Fruit fly (Drosophila melanogaster) whole organism, pupa: ENCODE data around the gene Capr.

Experiments
- CG10348 ChIP-seq: fragments of 200-800 bp; sonication (Bioruptor generic); IDR thresholded peaks from 2 replicates; pipeline ENCODE4 v1.3.6; 2022; ENCODE audit warnings: missing biosample characterization, missing genetic modification characterization
- CG12605 ChIP-seq: fragments of 200-800 bp; sonication (Bioruptor generic); IDR thresholded peaks from 2 replicates; pipeline ENCODE4 v1.3.6; 2022; ENCODE audit warnings: missing biosample characterization, missing genetic modification characterization
- CG13204 ChIP-seq: fragments of 200-800 bp; sonication (Bioruptor generic); optimal IDR thresholded peaks from 2 replicates; lab custom pipeline; 2018; ENCODE audit warnings: missing biosample characterization, mild to moderate bottlenecking, missing genetic modification characterization, moderate library complexity
- CG14655 ChIP-seq: fragments of 200-800 bp; sonication (Bioruptor generic); optimal IDR thresholded peaks from 3 replicates; lab custom pipeline; 2017; ENCODE audit warnings: mild to moderate bottlenecking, missing biosample characterization, missing genetic modification reagents, missing genetic modification characterization
- CG15710 ChIP-seq: fragments of 200-800 bp; sonication (Bioruptor generic); optimal IDR thresholded peaks from 2 replicates; lab custom pipeline; 2018; ENCODE audit warnings: missing biosample characterization, mild to moderate bottlenecking, missing genetic modification characterization, moderate library complexity
- CG17806 ChIP-seq: fragments of 200-800 bp; sonication (Bioruptor generic); optimal IDR thresholded peaks from 2 replicates; lab custom pipeline; 2018; ENCODE audit warnings: missing biosample characterization, mild to moderate bottlenecking, missing genetic modification characterization, moderate library complexity
- CG32121 ChIP-seq: fragments of 200-800 bp; sonication (Bioruptor generic); IDR thresholded peaks from 2 replicates; pipeline ENCODE4 v1.3.6; 2022; ENCODE audit warnings: missing biosample characterization, missing genetic modification characterization
- CG34367 ChIP-seq: fragments of 200-800 bp; sonication (Bioruptor generic); optimal IDR thresholded peaks from 2 replicates; lab custom pipeline; 2018; ENCODE audit warnings: missing biosample characterization, mild to moderate bottlenecking, missing genetic modification characterization
- CG4496 ChIP-seq: fragments of 200-800 bp; sonication (Bioruptor generic); IDR thresholded peaks from 3 replicates; pipeline ENCODE4 v1.3.6; 2022; ENCODE audit warnings: missing biosample characterization, missing genetic modification characterization
- CG8159 ChIP-seq: fragments of 200-800 bp; sonication (Bioruptor generic); optimal IDR thresholded peaks from 3 replicates; lab custom pipeline; 2018; ENCODE audit warnings: missing biosample characterization, mild to moderate bottlenecking, missing genetic modification characterization, moderate library complexity
- CG8301 ChIP-seq: fragments of 200-800 bp; sonication (Bioruptor generic); optimal IDR thresholded peaks from 2 replicates; lab custom pipeline; 2018; ENCODE audit warnings: missing biosample characterization, mild to moderate bottlenecking, missing genetic modification characterization
- CG9948 ChIP-seq: fragments of 200-800 bp; sonication (Bioruptor generic); optimal IDR thresholded peaks from 2 replicates; lab custom pipeline; 2018; ENCODE audit warnings: missing biosample characterization, mild to moderate bottlenecking, missing genetic modification characterization, moderate library complexity
- D1 ChIP-seq: fragments of 200-800 bp; sonication (Bioruptor generic); optimal IDR thresholded peaks from 2 replicates; lab custom pipeline; 2018; ENCODE audit warnings: missing biosample characterization, mild to moderate bottlenecking, missing genetic modification characterization, moderate library complexity
- EcR ChIP-seq: fragments of 200-800 bp; sonication (Bioruptor generic); optimal IDR thresholded peaks from 3 replicates; lab custom pipeline; 2019; ENCODE audit warnings: missing biosample characterization, missing genetic modification characterization, mild to moderate bottlenecking, moderate library complexity, missing genetic modification reagents
- Ets98B ChIP-seq: fragments of 200-800 bp; sonication (Bioruptor generic); IDR thresholded peaks from 2 replicates; pipeline ENCODE4 v1.3.6; 2022; ENCODE audit warnings: missing biosample characterization, missing genetic modification characterization
- Pif1A ChIP-seq: fragments of 200-800 bp; sonication (Bioruptor generic); optimal IDR thresholded peaks from 3 replicates; lab custom pipeline; 2016; ENCODE audit warnings: missing biosample characterization, missing genetic modification characterization
- Pif1B ChIP-seq: fragments of 200-800 bp; sonication (Bioruptor generic); optimal IDR thresholded peaks from 3 replicates; lab custom pipeline; 2016; ENCODE audit warnings: missing biosample characterization, missing genetic modification characterization
- Snoo ChIP-seq: fragments of 200-800 bp; sonication (Bioruptor generic); optimal IDR thresholded peaks from 3 replicates; lab custom pipeline; 2017; ENCODE audit warnings: missing biosample characterization, mild to moderate bottlenecking, missing genetic modification characterization, inconsistent platforms
- fd96Ca ChIP-seq: fragments of 200-800 bp; sonication (Bioruptor generic); IDR thresholded peaks from 3 replicates; pipeline ENCODE4 v1.3.6; 2022; ENCODE audit warnings: missing biosample characterization, missing genetic modification characterization
- gl ChIP-seq: fragments of 200-800 bp; sonication (Bioruptor generic); optimal IDR thresholded peaks from 2 replicates; lab custom pipeline; 2018; ENCODE audit warnings: missing biosample characterization, mild to moderate bottlenecking, missing genetic modification characterization
- rn ChIP-seq: fragments of 200-800 bp; sonication (Bioruptor generic); IDR thresholded peaks from 2 replicates; pipeline ENCODE4 v1.3.6; 2022; ENCODE audit warnings: missing biosample characterization, missing genetic modification characterization

Gene Capr

dm6 chr3L:18665594-18665993 lies 7.5 kb downstream of the Capr start:
- TF ChIP-seq CG15710 (tag; lab: Kevin White, UChicago) (no peak), Pif1B (no peak), CG13204 (GFP tag; lab: Kevin White, UChicago) (no peak), CG4496 (GFP tag; lab: Robert Waterston, UW) (no peak), fd96Ca (GFP tag; lab: Robert Waterston, UW) (no peak), CG12605 (GFP tag; lab: Robert Waterston, UW) (no peak), Snoo (tag; lab: Kevin White, UChicago) (no peak), gl (no peak), CG9948 (tag; lab: Kevin White, UChicago) (no peak), CG10348 (GFP tag; lab: Robert Waterston, UW) (no peak), Pif1A (GFP tag; lab: Kevin White, UChicago) (no peak), EcR (GFP tag; lab: Kevin White, UChicago) (no peak), CG34367 (tag; lab: Kevin White, UChicago) (no peak)

- TF ChIP-seq rn (GFP tag; lab: Robert Waterston, UW) = no peak
Observed at dm6 chr3L:18653737-18654136, 19.4 kb downstream of the Capr start.

- TF ChIP-seq D1 (no peak), Pif1A (GFP tag; lab: Kevin White, UChicago) (no peak), CG15710 (tag; lab: Kevin White, UChicago) (no peak), fd96Ca (GFP tag; lab: Robert Waterston, UW) (no peak), CG32121 (GFP tag; lab: Robert Waterston, UW) (no peak)
Observed at dm6 chr3L:18643222-18643621, 29.9 kb downstream of the Capr start.

dm6 chr3L:18640584-18641527 lies 32.3 kb downstream of the Capr start:
- peak; percentile 87 for TF ChIP-seq Snoo (tag; lab: Kevin White, UChicago)
- peak; percentile 15 for TF ChIP-seq D1
- TF ChIP-seq CG8159 (tag; lab: Kevin White, UChicago) = peak; percentile 86
- peak; percentile 84 for TF ChIP-seq Pif1A (GFP tag; lab: Kevin White, UChicago)
- TF ChIP-seq CG10348 (GFP tag; lab: Robert Waterston, UW) = peak; percentile 94
- peak; percentile 99 for TF ChIP-seq rn (GFP tag; lab: Robert Waterston, UW)
- TF ChIP-seq CG17806 (tag; lab: Kevin White, UChicago) = peak; percentile 83
- peak; percentile 61 for TF ChIP-seq gl
- TF ChIP-seq EcR (GFP tag; lab: Kevin White, UChicago) = no peak
- TF ChIP-seq fd96Ca (GFP tag; lab: Robert Waterston, UW) = peak; percentile 96
- TF ChIP-seq CG34367 (tag; lab: Kevin White, UChicago) = peak; percentile 87
- TF ChIP-seq CG13204 (GFP tag; lab: Kevin White, UChicago) = peak; percentile 45
- peak; percentile 96 for TF ChIP-seq CG8301 (tag; lab: Kevin White, UChicago)
- TF ChIP-seq CG32121 (GFP tag; lab: Robert Waterston, UW) = peak; percentile 99
- TF ChIP-seq CG9948 (tag; lab: Kevin White, UChicago) = peak; percentile 90
- peak; percentile 96 for TF ChIP-seq CG14655 (GFP tag; lab: Kevin White, UChicago)
- peak; percentile 81 for TF ChIP-seq CG15710 (tag; lab: Kevin White, UChicago)
- peak; percentile 98 for TF ChIP-seq CG12605 (GFP tag; lab: Robert Waterston, UW)
- TF ChIP-seq CG4496 (GFP tag; lab: Robert Waterston, UW) = peak; percentile 99
- TF ChIP-seq Pif1B = peak; percentile 82
- TF ChIP-seq Ets98B (GFP tag; lab: Robert Waterston, UW) = peak; percentile 99

- no peak for TF ChIP-seq Pif1B
- TF ChIP-seq EcR (GFP tag; lab: Kevin White, UChicago) = no peak
- TF ChIP-seq CG4496 (GFP tag; lab: Robert Waterston, UW) = no peak
- peak; percentile 13 for TF ChIP-seq Pif1A (GFP tag; lab: Kevin White, UChicago)
- TF ChIP-seq CG14655 (GFP tag; lab: Kevin White, UChicago) = peak; percentile 53
- no peak for TF ChIP-seq fd96Ca (GFP tag; lab: Robert Waterston, UW)
- TF ChIP-seq D1 = no peak
- TF ChIP-seq Snoo (tag; lab: Kevin White, UChicago) = no peak
- no peak for TF ChIP-seq CG32121 (GFP tag; lab: Robert Waterston, UW)
- TF ChIP-seq CG8159 (tag; lab: Kevin White, UChicago) = peak; percentile 1
- peak; percentile 45 for TF ChIP-seq CG8301 (tag; lab: Kevin White, UChicago)
- TF ChIP-seq CG10348 (GFP tag; lab: Robert Waterston, UW) = no peak
- TF ChIP-seq Ets98B (GFP tag; lab: Robert Waterston, UW) = no peak
- TF ChIP-seq gl = no peak
- no peak for TF ChIP-seq CG34367 (tag; lab: Kevin White, UChicago)
Observed at dm6 chr3L:18638487-18638886, 34.6 kb downstream of the Capr start.

dm6 chr3L:18638043-18638442 lies 35.1 kb downstream of the Capr start:
- TF ChIP-seq D1 (no peak), fd96Ca (GFP tag; lab: Robert Waterston, UW) (no peak), Snoo (tag; lab: Kevin White, UChicago) (no peak), CG8159 (tag; lab: Kevin White, UChicago) (no peak), gl (no peak), Pif1A (GFP tag; lab: Kevin White, UChicago) (no peak), CG13204 (GFP tag; lab: Kevin White, UChicago) (no peak), CG14655 (GFP tag; lab: Kevin White, UChicago) (no peak), CG17806 (tag; lab: Kevin White, UChicago) (no peak), CG15710 (tag; lab: Kevin White, UChicago) (no peak), CG9948 (tag; lab: Kevin White, UChicago) (no peak), rn (GFP tag; lab: Robert Waterston, UW) (no peak), CG34367 (tag; lab: Kevin White, UChicago) (no peak), Ets98B (GFP tag; lab: Robert Waterston, UW) (no peak), CG32121 (GFP tag; lab: Robert Waterston, UW) (no peak), CG12605 (GFP tag; lab: Robert Waterston, UW) (no peak), CG8301 (tag; lab: Kevin White, UChicago) (no peak), CG4496 (GFP tag; lab: Robert Waterston, UW) (no peak)
